Worm (Caenorhabditis elegans) whole organism, midembryonic: ENCODE measurements around the gene cutl-27.

Experiments used
- T22C8.4 ChIP-seq: fragments of 200-800 bp; sonication (Bioruptor generic); IDR thresholded peaks from 2 replicates; pipeline ENCODE4 v1.3.6; 2022; ENCODE audit warnings: missing genetic modification characterization, missing compliant biosample characterization
- cog-1 ChIP-seq: sonication (generic microtip); optimal IDR thresholded peaks from 2 replicates; lab custom pipeline; 2016; ENCODE audit warnings: missing genetic modification characterization, missing compliant biosample characterization
- flt-1 ChIP-seq: fragments of 200-800 bp; sonication (Bioruptor generic); IDR thresholded peaks from 2 replicates; pipeline ENCODE4 v1.3.6; 2022; ENCODE audit warnings: missing genetic modification characterization, missing compliant biosample characterization
- klf-2 ChIP-seq: fragments of 200-800 bp; sonication (Bioruptor generic); conservative IDR thresholded peaks from 2 replicates; pipeline ENCODE4 v1.3.6; 2022; ENCODE audit warnings: missing genetic modification reagents, missing genetic modification characterization, missing compliant biosample characterization
- med-1 ChIP-seq: sonication (generic microtip); optimal IDR thresholded peaks from 2 replicates; lab custom pipeline; 2017; ENCODE audit warnings: missing genetic modification characterization, mild to moderate bottlenecking, missing compliant biosample characterization, antibody characterized with exemption, missing genetic modification reagents; ENCODE audit not compliant: insufficient read depth
- ref-1 ChIP-seq: fragments of 200-800 bp; sonication (Bioruptor generic); conservative IDR thresholded peaks from 2 replicates; pipeline ENCODE4 v1.3.6; 2022; ENCODE audit warnings: missing genetic modification reagents, missing genetic modification characterization, missing compliant biosample characterization
- tab-1 ChIP-seq: fragments of 200-800 bp; sonication (Bioruptor generic); IDR thresholded peaks from 2 replicates; pipeline ENCODE4 v1.3.6; 2022; ENCODE audit warnings: missing genetic modification characterization, missing compliant biosample characterization
- ztf-23 ChIP-seq: fragments of 200-800 bp; sonication (Bioruptor generic); IDR thresholded peaks from 2 replicates; pipeline ENCODE4 v1.3.6; 2022; ENCODE audit warnings: missing genetic modification reagents, missing genetic modification characterization, missing compliant biosample characterization
- ztf-29 ChIP-seq: fragments of 200-800 bp; sonication (Bioruptor generic); IDR thresholded peaks from 2 replicates; pipeline ENCODE4 v1.3.6; 2022; ENCODE audit warnings: missing genetic modification reagents, missing genetic modification characterization, missing compliant biosample characterization

- TF ChIP-seq tab-1 (GFP tag; lab: Robert Waterston, UW) (no peak), T22C8.4 (no peak), ref-1 (GFP tag; lab: Robert Waterston, UW) (no peak), med-1 (GFP tag; lab: Kevin White, UChicago) (no peak), ztf-23 (GFP tag; lab: Robert Waterston, UW) (0 out of 2 replicates have a peak, but pooled peaks have one; percentile 15), flt-1 (GFP tag; lab: Robert Waterston, UW) (no peak), klf-2 (GFP tag; lab: Robert Waterston, UW) (no peak), ztf-29 (GFP tag; lab: Robert Waterston, UW) (no peak), cog-1 (no peak)
Observed at ce11 chrIV:11871083-11871482, 7.3 kb upstream of the cutl-27 start.
